Worm (Caenorhabditis elegans) whole organism, L1 larva: Measurements from ENCODE around the gene ucr-1.
A peak's percentile ranks its signal among the peaks of the same experiment; 100 is the strongest.

ENCODE experiments used
- C34B4.2 ChIP-seq: sonication (generic microtip); optimal IDR thresholded peaks from 2 replicates; lab custom pipeline; 2017; ENCODE audit warnings: mild to moderate bottlenecking, missing genetic modification characterization, missing compliant biosample characterization
- aha-1 ChIP-seq: fragments of 150-350 bp; optimal IDR thresholded peaks from 2 replicates; lab custom pipeline; 2014; ENCODE audit warnings: missing biosample characterization, missing genetic modification characterization
- alr-1 ChIP-seq: fragments of 200-800 bp; sonication (Bioruptor generic); optimal IDR thresholded peaks from 2 replicates; lab custom pipeline; 2018; ENCODE audit warnings: borderline replicate concordance, mild to moderate bottlenecking, missing genetic modification characterization, missing compliant biosample characterization
- aly-2 ChIP-seq: fragments of 150-350 bp; optimal IDR thresholded peaks from 2 replicates; lab custom pipeline; 2014; ENCODE audit warnings: missing biosample characterization, missing genetic modification characterization
- blmp-1 ChIP-seq: fragments of 150-350 bp; optimal IDR thresholded peaks from 2 replicates; lab custom pipeline; 2014; ENCODE audit warnings: missing biosample characterization, missing genetic modification characterization
- ceh-63 ChIP-seq: fragments of 200-800 bp; sonication (Bioruptor generic); optimal IDR thresholded peaks from 2 replicates; lab custom pipeline; 2018; ENCODE audit warnings: mild to moderate bottlenecking, missing genetic modification characterization, missing compliant biosample characterization
- ceh-8 ChIP-seq: fragments of 200-800 bp; sonication (Bioruptor generic); optimal IDR thresholded peaks from 2 replicates; lab custom pipeline; 2018; ENCODE audit warnings: mild to moderate bottlenecking, missing genetic modification characterization, moderate library complexity, missing compliant biosample characterization
- ceh-82 ChIP-seq, 3 experiments: fragments of 150-350 bp in 1 of 3; sonication (generic microtip) in 2 of 3; optimal IDR thresholded peaks; 2 replicates each; lab custom pipeline; 2014 to 2017; ENCODE audit warnings: missing biosample characterization in 3 of 3, missing genetic modification characterization in 3 of 3
- ceh-90 ChIP-seq: sonication (generic microtip); optimal IDR thresholded peaks from 2 replicates; lab custom pipeline; 2016; ENCODE audit warnings: missing genetic modification characterization, missing compliant biosample characterization
- ces-1 ChIP-seq: fragments of 150-350 bp; optimal IDR thresholded peaks from 2 replicates; lab custom pipeline; 2014; ENCODE audit warnings: missing biosample characterization, missing genetic modification reagents, missing genetic modification characterization
- dsc-1 ChIP-seq: sonication (generic microtip); optimal IDR thresholded peaks from 2 replicates; lab custom pipeline; 2016; ENCODE audit warnings: mild to moderate bottlenecking, missing genetic modification characterization, missing compliant biosample characterization
- efl-1 ChIP-seq, 4 experiments: fragments of 150-350 bp; optimal IDR thresholded peaks in 3 of 4; peaks in 1 of 4; 1 replicate in 1 of 4; 2 replicates in 3 of 4; lab custom pipeline; 2014; ENCODE audit warnings: missing biosample characterization in 2 of 4, missing genetic modification characterization in 2 of 4, missing genetic modification reagents in 2 of 4
- egl-13 ChIP-seq: sonication (generic microtip); optimal IDR thresholded peaks from 2 replicates; lab custom pipeline; 2016; ENCODE audit warnings: missing genotype, missing genetic modification reagents, missing genetic modification characterization, missing compliant biosample characterization
- fkh-8 ChIP-seq: sonication (generic microtip); optimal IDR thresholded peaks from 2 replicates; lab custom pipeline; 2016; ENCODE audit warnings: mild to moderate bottlenecking, missing genetic modification characterization, missing compliant biosample characterization
- grh-1 ChIP-seq: fragments of 200-800 bp; sonication (Bioruptor generic); IDR thresholded peaks from 2 replicates; pipeline ENCODE4 v1.3.6; 2022; ENCODE audit warnings: missing genetic modification reagents, missing genetic modification characterization, missing compliant biosample characterization
- hlh-4 ChIP-seq: sonication (generic microtip); optimal IDR thresholded peaks from 2 replicates; lab custom pipeline; 2016; ENCODE audit warnings: mild to moderate bottlenecking, missing genetic modification characterization, missing compliant biosample characterization
- irx-1 ChIP-seq: sonication (generic microtip); optimal IDR thresholded peaks from 2 replicates; lab custom pipeline; 2016; ENCODE audit warnings: missing genetic modification characterization, missing compliant biosample characterization
- isw-1 ChIP-seq: fragments of 200-800 bp; sonication (Bioruptor generic); IDR thresholded peaks from 2 replicates; pipeline ENCODE4 v1.3.6; 2022; ENCODE audit warnings: missing genetic modification characterization, missing compliant biosample characterization
- lin-14 ChIP-seq: fragments of 200-800 bp; sonication (Bioruptor generic); optimal IDR thresholded peaks from 2 replicates; lab custom pipeline; 2018; ENCODE audit warnings: mild to moderate bottlenecking, missing genetic modification characterization, moderate library complexity, missing compliant biosample characterization
- lin-39 ChIP-seq: fragments of 150-350 bp; optimal IDR thresholded peaks from 2 replicates; lab custom pipeline; 2014; ENCODE audit warnings: missing biosample characterization, missing genetic modification reagents, missing genetic modification characterization
- lsy-2 ChIP-seq, 2 experiments: fragments of 150-350 bp; optimal IDR thresholded peaks; 2 replicates each; lab custom pipeline; 2014; ENCODE audit warnings: missing biosample characterization in 2 of 2, missing genetic modification characterization in 2 of 2
- mdl-1 ChIP-seq, 2 experiments: fragments of 150-350 bp; optimal IDR thresholded peaks; 2 replicates each; lab custom pipeline; 2014 to 2017; ENCODE audit warnings: missing biosample characterization in 2 of 2, missing genetic modification characterization in 2 of 2, inconsistent platforms in 1 of 2
- nhr-237 ChIP-seq: fragments of 150-350 bp; optimal IDR thresholded peaks from 2 replicates; lab custom pipeline; 2014; ENCODE audit warnings: missing biosample characterization, missing genetic modification characterization
- nhr-47 ChIP-seq: sonication (generic microtip); optimal IDR thresholded peaks from 2 replicates; lab custom pipeline; 2016; ENCODE audit warnings: mild to moderate bottlenecking, missing genetic modification characterization, moderate library complexity, missing compliant biosample characterization
- nhr-71 ChIP-seq: sonication (generic microtip); optimal IDR thresholded peaks from 2 replicates; lab custom pipeline; 2016; ENCODE audit warnings: mild to moderate bottlenecking, missing genetic modification characterization, moderate library complexity, missing compliant biosample characterization
- nhr-77 ChIP-seq: fragments of 150-350 bp; optimal IDR thresholded peaks from 2 replicates; lab custom pipeline; 2014; ENCODE audit warnings: missing biosample characterization, missing genetic modification characterization
- pag-3 ChIP-seq: sonication (generic microtip); optimal IDR thresholded peaks from 2 replicates; lab custom pipeline; 2017; ENCODE audit warnings: missing genetic modification characterization, mild to moderate bottlenecking, missing compliant biosample characterization, antibody characterized with exemption, borderline replicate concordance; ENCODE audit not compliant: insufficient read depth
- pqm-1 ChIP-seq: sonication (generic microtip); optimal IDR thresholded peaks from 3 replicates; lab custom pipeline; 2017; ENCODE audit warnings: missing biosample characterization, missing genetic modification characterization
- rnt-1 ChIP-seq: sonication (generic microtip); optimal IDR thresholded peaks from 2 replicates; lab custom pipeline; 2016; ENCODE audit warnings: mild to moderate bottlenecking, missing genetic modification characterization, moderate library complexity, missing compliant biosample characterization
- skn-1 ChIP-seq: fragments of 150-350 bp; optimal IDR thresholded peaks from 2 replicates; lab custom pipeline; 2014; ENCODE audit warnings: missing biosample characterization, missing genetic modification characterization
- snu-23 ChIP-seq: sonication (generic microtip); optimal IDR thresholded peaks from 2 replicates; lab custom pipeline; 2016; ENCODE audit warnings: missing genetic modification characterization, missing compliant biosample characterization
- sox-4 ChIP-seq: sonication (generic microtip); optimal IDR thresholded peaks from 2 replicates; lab custom pipeline; 2016; ENCODE audit warnings: missing genetic modification characterization, missing compliant biosample characterization
- sptf-1 ChIP-seq: fragments of 150-350 bp; optimal IDR thresholded peaks from 2 replicates; lab custom pipeline; 2014; ENCODE audit warnings: missing biosample characterization, missing genetic modification characterization
- tbx-2 ChIP-seq: sonication (generic microtip); optimal IDR thresholded peaks from 2 replicates; lab custom pipeline; 2016; ENCODE audit warnings: missing genetic modification characterization, missing compliant biosample characterization
- unc-130 ChIP-seq: fragments of 150-350 bp; optimal IDR thresholded peaks from 2 replicates; lab custom pipeline; 2017; ENCODE audit warnings: missing biosample characterization, missing genetic modification characterization, inconsistent platforms
- unc-30 ChIP-seq: sonication (generic microtip); optimal IDR thresholded peaks from 2 replicates; lab custom pipeline; 2017; ENCODE audit warnings: missing biosample characterization, missing genetic modification characterization
- unc-62 ChIP-seq: fragments of 150-350 bp; optimal IDR thresholded peaks from 2 replicates; lab custom pipeline; 2014; ENCODE audit warnings: missing biosample characterization, missing genetic modification reagents, missing genetic modification characterization
- vab-15 ChIP-seq: sonication (generic microtip); optimal IDR thresholded peaks from 2 replicates; lab custom pipeline; 2017; ENCODE audit warnings: missing genotype, mild to moderate bottlenecking, missing genetic modification characterization, missing compliant biosample characterization
- xbp-1 ChIP-seq: sonication (generic microtip); optimal IDR thresholded peaks from 2 replicates; lab custom pipeline; 2016; ENCODE audit warnings: missing genetic modification characterization, missing compliant biosample characterization
- zag-1 ChIP-seq: fragments of 150-350 bp; optimal IDR thresholded peaks from 2 replicates; lab custom pipeline; 2014; ENCODE audit warnings: missing biosample characterization, missing genetic modification characterization
- zip-4 ChIP-seq: fragments of 200-800 bp; sonication (Bioruptor generic); optimal IDR thresholded peaks from 2 replicates; lab custom pipeline; 2018; ENCODE audit warnings: mild to moderate bottlenecking, missing genetic modification characterization, moderate library complexity, missing compliant biosample characterization
- ztf-11 ChIP-seq, 2 experiments: sonication (generic microtip); optimal IDR thresholded peaks; 2 replicates each; lab custom pipeline; 2016 to 2017; ENCODE audit warnings: missing genetic modification characterization in 2 of 2, missing biosample characterization in 1 of 2, missing compliant biosample characterization in 1 of 2
- ztf-4 ChIP-seq: fragments of 150-350 bp; optimal IDR thresholded peaks from 2 replicates; lab custom pipeline; 2014; ENCODE audit warnings: missing biosample characterization, missing genetic modification characterization

The ucr-1 gene

ce11 chrIII:5572806-5573205 lies 19.1 kb upstream of the ucr-1 start:
- peak; percentile 9 for TF ChIP-seq skn-1 (tag; lab: Kevin White, UChicago)
- TF ChIP-seq mdl-1 (tag; optimal IDR thresholded peaks at IDR 0.05; lab: Kevin White, UChicago): peak in 1 of 2 experiments; percentile 25
- no peak for TF ChIP-seq zip-4 (GFP tag; lab: Kevin White, UChicago)
- TF ChIP-seq rnt-1 (tag; lab: Kevin White, UChicago): peak; percentile 40
- TF ChIP-seq lin-14 (GFP tag; lab: Kevin White, UChicago): peak; percentile 65
- TF ChIP-seq nhr-237 (tag; lab: Kevin White, UChicago): no peak
- TF ChIP-seq hlh-4: no peak
- TF ChIP-seq grh-1 (GFP tag; lab: Robert Waterston, UW): no peak
- TF ChIP-seq unc-62 (GFP tag; lab: Kevin White, UChicago): no peak
- TF ChIP-seq egl-13 (tag; lab: Kevin White, UChicago): no peak
- TF ChIP-seq pag-3 (tag; lab: Kevin White, UChicago): peak; percentile 14
- no peak for TF ChIP-seq zag-1
- TF ChIP-seq nhr-71 (tag; lab: Kevin White, UChicago): peak; percentile 18
- TF ChIP-seq efl-1 (optimal IDR thresholded peaks at IDR 0.05; lab: Kevin White, UChicago): no peak
- TF ChIP-seq efl-1 (GFP tag; optimal IDR thresholded peaks at IDR 0.05 in 1 of 2; lab: Kevin White, UChicago): peak in 1 of 2 experiments; percentile 20
- TF ChIP-seq, all 84 proteins: peak for 7

- no peak for TF ChIP-seq hlh-4
- no peak for TF ChIP-seq pqm-1 (tag; lab: Kevin White, UChicago)
- no peak for TF ChIP-seq nhr-47
- TF ChIP-seq nhr-237 (tag; lab: Kevin White, UChicago): no peak
- no peak for TF ChIP-seq ztf-11 (tag; optimal IDR thresholded peaks at IDR 0.05; lab: Kevin White, UChicago)
- TF ChIP-seq lin-39 (tag; lab: Kevin White, UChicago): no peak
- TF ChIP-seq aha-1 (tag; lab: Kevin White, UChicago): no peak
- TF ChIP-seq dsc-1 (tag; lab: Kevin White, UChicago): no peak
- TF ChIP-seq aly-2: no peak
- TF ChIP-seq snu-23 (GFP tag; lab: Kevin White, UChicago): no peak
- no peak for TF ChIP-seq ceh-82 (tag; optimal IDR thresholded peaks at IDR 0.05; lab: Kevin White, UChicago)
- no peak for TF ChIP-seq isw-1 (GFP tag; lab: Robert Waterston, UW)
- no peak for TF ChIP-seq pag-3 (tag; lab: Kevin White, UChicago)
- no peak for TF ChIP-seq sox-4 (tag; lab: Kevin White, UChicago)
Measured at ce11 chrIII:5573694-5574093, 18.2 kb upstream of the ucr-1 start, which contains the start of gene molo-1. molo-1 (plus strand) TSS chrIII:5573994.

ce11 chrIII:5581049-5581448 lies 10.9 kb upstream of the ucr-1 start, which contains the start of gene F56D2.5:
F56D2.5 (minus strand) TSS chrIII:5581419.
- peak; percentile 90 for TF ChIP-seq zip-4 (GFP tag; lab: Kevin White, UChicago)
- peak in 1 of 2 experiments; percentile 6 for TF ChIP-seq efl-1 (optimal IDR thresholded peaks at IDR 0.05; lab: Kevin White, UChicago)
- TF ChIP-seq efl-1 (GFP tag; optimal IDR thresholded peaks at IDR 0.05 in 1 of 2; lab: Kevin White, UChicago): no peak
- TF ChIP-seq skn-1 (tag; lab: Kevin White, UChicago): peak; percentile 69
- peak in 1 of 2 experiments; percentile 32 for TF ChIP-seq lsy-2 (tag; optimal IDR thresholded peaks at IDR 0.05; lab: Kevin White, UChicago)
- no peak for TF ChIP-seq unc-130 (tag; lab: Kevin White, UChicago)
- TF ChIP-seq C34B4.2: no peak
- TF ChIP-seq alr-1: no peak

- TF ChIP-seq pag-3 (tag; lab: Kevin White, UChicago) (no peak), fkh-8 (peak; percentile 57), dsc-1 (tag; lab: Kevin White, UChicago) (peak; percentile 25)
Measured at ce11 chrIII:5582766-5583165, 9.2 kb upstream of the ucr-1 start, which contains the start of the genes F56D2.8 and uev-2. F56D2.8 (minus strand) TSS chrIII:5582866. uev-2 (plus strand) TSS chrIII:5583125.

ce11 chrIII:5584647-5585046 lies 7.3 kb upstream of the ucr-1 start, which contains the start of gene F56D2.3:
F56D2.3 (plus strand) TSS chrIII:5584947.
- TF ChIP-seq ceh-8 (GFP tag; lab: Kevin White, UChicago): no peak
- no peak for TF ChIP-seq vab-15 (tag; lab: Kevin White, UChicago)
- TF ChIP-seq unc-30 (tag; lab: Kevin White, UChicago): no peak
- no peak for TF ChIP-seq tbx-2
- TF ChIP-seq ceh-63 (GFP tag; lab: Kevin White, UChicago): no peak
- no peak for TF ChIP-seq ces-1
- TF ChIP-seq ztf-4: no peak
- TF ChIP-seq sptf-1 (tag; lab: Kevin White, UChicago): no peak
- no peak for TF ChIP-seq egl-13 (tag; lab: Kevin White, UChicago)
- TF ChIP-seq snu-23 (GFP tag; lab: Kevin White, UChicago): no peak
- no peak for TF ChIP-seq ceh-90 (tag; lab: Kevin White, UChicago)
- no peak for TF ChIP-seq mdl-1 (tag; optimal IDR thresholded peaks at IDR 0.05; lab: Kevin White, UChicago)
- no peak for TF ChIP-seq xbp-1
- no peak for TF ChIP-seq alr-1
- TF ChIP-seq nhr-77 (tag; lab: Kevin White, UChicago): no peak
- TF ChIP-seq nhr-237 (tag; lab: Kevin White, UChicago): no peak
- no peak for TF ChIP-seq irx-1 (tag; lab: Kevin White, UChicago)
- TF ChIP-seq blmp-1 (tag; lab: Kevin White, UChicago): no peak
